Fruit fly (Drosophila melanogaster): Measurements from ENCODE around the gene Pkd2.

DNA sequence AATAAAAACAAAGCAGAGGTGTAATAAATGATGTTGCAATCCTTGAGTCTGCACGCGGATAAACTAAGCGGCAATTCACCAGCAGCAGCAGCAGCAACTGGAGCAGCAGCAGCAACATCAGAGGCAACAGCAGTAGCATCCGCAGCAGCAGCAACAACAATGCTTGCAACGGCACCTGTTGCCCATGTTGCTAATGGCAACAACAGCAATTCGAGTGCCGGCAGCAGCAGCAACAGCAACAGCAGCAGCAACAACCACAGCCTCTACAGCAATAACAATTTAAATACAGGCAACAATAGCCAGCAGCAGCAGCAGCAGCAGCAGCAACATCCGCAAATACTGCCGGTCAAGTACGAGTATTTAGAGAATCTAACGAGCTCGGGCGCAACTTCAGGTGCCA, 46.1 kb upstream of the Pkd2 start:
- TF ChIP-seq CG7368 (GFP tag; optimal IDR thresholded peaks at IDR 0.05) (no peak), CG32006 (GFP tag; optimal IDR thresholded peaks at IDR 0.05) (no peak), CG10669 (GFP tag; optimal IDR thresholded peaks at IDR 0.05) (no peak), CG11762 (GFP tag; optimal IDR thresholded peaks at IDR 0.05; ENCODE audit: insufficient read depth) (no peak)
